Worm (Caenorhabditis elegans) whole organism, L4 larva: ENCODE measurements around the gene ptr-9.

ENCODE experiments used
- lin-13 ChIP-seq: fragments of 150-350 bp; optimal IDR thresholded peaks from 2 replicates; lab custom pipeline; 2014; ENCODE audit warnings: missing biosample characterization, missing genetic modification reagents, missing genetic modification characterization
- mxl-3 ChIP-seq: fragments of 200-800 bp; sonication (Bioruptor generic); optimal IDR thresholded peaks from 2 replicates; lab custom pipeline; 2018; ENCODE audit warnings: mild to moderate bottlenecking, missing genetic modification characterization, missing compliant biosample characterization
- nhr-11 ChIP-seq: fragments of 150-350 bp; optimal IDR thresholded peaks from 2 replicates; lab custom pipeline; 2014; ENCODE audit warnings: missing biosample characterization, missing genetic modification characterization
- nhr-48 ChIP-seq: sonication (generic microtip); optimal IDR thresholded peaks from 2 replicates; lab custom pipeline; 2016; ENCODE audit warnings: mild to moderate bottlenecking, missing genetic modification characterization, missing compliant biosample characterization
- zfp-3 ChIP-seq: fragments of 200-800 bp; sonication (Bioruptor generic); conservative IDR thresholded peaks from 2 replicates; pipeline ENCODE4 v1.3.6; 2022; ENCODE audit warnings: missing genetic modification reagents, missing genetic modification characterization, missing compliant biosample characterization

- TF ChIP-seq nhr-11 (tag; lab: Kevin White, UChicago) (no peak), nhr-48 (tag; lab: Kevin White, UChicago) (no peak), zfp-3 (GFP tag; lab: Robert Waterston, UW) (no peak), lin-13 (no peak), mxl-3 (GFP tag; lab: Kevin White, UChicago) (no peak)
Measured at ce11 chrIII:9151782-9152181, 9.7 kb downstream of the ptr-9 start.
